Worm (Caenorhabditis elegans) whole organism, late embryonic: Measurements from ENCODE around the gene gnrr-2.

Source experiments
- K02D7.2 ChIP-seq: sonication (generic microtip); optimal IDR thresholded peaks from 2 replicates; lab custom pipeline; 2017; ENCODE audit warnings: mild to moderate bottlenecking, missing genetic modification characterization, missing compliant biosample characterization
- K09A11.1 ChIP-seq: sonication (generic microtip); optimal IDR thresholded peaks from 2 replicates; lab custom pipeline; 2017; ENCODE audit warnings: antibody characterized with exemption, mild to moderate bottlenecking, missing genetic modification characterization, missing compliant biosample characterization; ENCODE audit not compliant: insufficient read depth
- T23F11.4 ChIP-seq: fragments of 200-800 bp; sonication (Bioruptor generic); optimal IDR thresholded peaks from 2 replicates; lab custom pipeline; 2018; ENCODE audit warnings: mild to moderate bottlenecking, missing genetic modification characterization, missing compliant biosample characterization
- Y22D7AL.16 ChIP-seq: sonication (generic microtip); optimal IDR thresholded peaks from 2 replicates; lab custom pipeline; 2016; ENCODE audit warnings: missing genetic modification characterization, missing compliant biosample characterization
- ahr-1 ChIP-seq: sonication (generic microtip); optimal IDR thresholded peaks from 2 replicates; lab custom pipeline; 2016; ENCODE audit warnings: missing genetic modification characterization, missing compliant biosample characterization
- ama-1 ChIP-seq: fragments of 150-350 bp; optimal IDR thresholded peaks from 2 replicates; lab custom pipeline; 2014
- ceh-19 ChIP-seq: fragments of 200-800 bp; sonication (Bioruptor generic); optimal IDR thresholded peaks from 2 replicates; lab custom pipeline; 2018; ENCODE audit warnings: mild to moderate bottlenecking, missing genetic modification characterization, missing compliant biosample characterization
- ceh-2 ChIP-seq: sonication (generic microtip); optimal IDR thresholded peaks from 2 replicates; lab custom pipeline; 2016; ENCODE audit warnings: missing genotype, missing genetic modification characterization, missing compliant biosample characterization
- ceh-22 ChIP-seq: sonication (generic microtip); optimal IDR thresholded peaks from 2 replicates; lab custom pipeline; 2017; ENCODE audit warnings: missing biosample characterization, missing genetic modification characterization
- ceh-24 ChIP-seq: sonication (generic microtip); optimal IDR thresholded peaks from 2 replicates; lab custom pipeline; 2016; ENCODE audit warnings: mild to moderate bottlenecking, missing genetic modification characterization, missing compliant biosample characterization
- ceh-30 ChIP-seq: fragments of 150-350 bp; optimal IDR thresholded peaks from 2 replicates; lab custom pipeline; 2014; ENCODE audit warnings: missing biosample characterization, missing genetic modification characterization
- ceh-31 ChIP-seq: sonication (generic microtip); optimal IDR thresholded peaks from 2 replicates; lab custom pipeline; 2016; ENCODE audit warnings: missing genetic modification characterization, missing compliant biosample characterization
- ceh-45 ChIP-seq: fragments of 200-800 bp; sonication (Bioruptor generic); IDR thresholded peaks from 2 replicates; pipeline ENCODE4 v1.3.6; 2022; ENCODE audit warnings: missing genetic modification reagents, missing genetic modification characterization, missing compliant biosample characterization
- che-1 ChIP-seq: sonication (generic microtip); optimal IDR thresholded peaks from 2 replicates; lab custom pipeline; 2016; ENCODE audit warnings: mild to moderate bottlenecking, missing genetic modification characterization, missing compliant biosample characterization
- dmd-4 ChIP-seq: sonication (generic microtip); optimal IDR thresholded peaks from 2 replicates; lab custom pipeline; 2016; ENCODE audit warnings: borderline replicate concordance, missing genetic modification characterization, missing compliant biosample characterization
- elt-2 ChIP-seq: sonication (generic microtip); optimal IDR thresholded peaks from 2 replicates; lab custom pipeline; 2016; ENCODE audit warnings: missing genetic modification reagents, missing genetic modification characterization, missing compliant biosample characterization
- ets-4 ChIP-seq: sonication (generic microtip); optimal IDR thresholded peaks from 2 replicates; lab custom pipeline; 2016; ENCODE audit warnings: missing genetic modification characterization, missing compliant biosample characterization
- eyg-1 ChIP-seq: sonication (generic microtip); optimal IDR thresholded peaks from 2 replicates; lab custom pipeline; 2016; ENCODE audit warnings: missing genotype, missing genetic modification characterization, missing compliant biosample characterization
- fax-1 ChIP-seq: sonication (generic microtip); optimal IDR thresholded peaks from 2 replicates; lab custom pipeline; 2016; ENCODE audit warnings: missing genotype, missing genetic modification characterization, missing compliant biosample characterization
- fkh-6 ChIP-seq: sonication (generic microtip); optimal IDR thresholded peaks from 2 replicates; lab custom pipeline; 2016; ENCODE audit warnings: missing genetic modification characterization, missing compliant biosample characterization
- gmeb-2 ChIP-seq: sonication (generic microtip); optimal IDR thresholded peaks from 2 replicates; lab custom pipeline; 2016; ENCODE audit warnings: missing genetic modification characterization, inconsistent platforms, missing compliant biosample characterization
- hlh-15 ChIP-seq: sonication (generic microtip); optimal IDR thresholded peaks from 2 replicates; lab custom pipeline; 2016; ENCODE audit warnings: missing genetic modification characterization, missing compliant biosample characterization
- hlh-30 ChIP-seq: sonication (generic microtip); optimal IDR thresholded peaks from 2 replicates; lab custom pipeline; 2017; ENCODE audit warnings: antibody characterized with exemption, missing genetic modification characterization, missing compliant biosample characterization; ENCODE audit not compliant: insufficient read depth
- hlh-8 ChIP-seq: sonication (generic microtip); optimal IDR thresholded peaks from 2 replicates; lab custom pipeline; 2016; ENCODE audit warnings: missing genotype, missing genetic modification characterization, missing compliant biosample characterization
- mec-3 ChIP-seq: sonication (generic microtip); optimal IDR thresholded peaks from 2 replicates; lab custom pipeline; 2016; ENCODE audit warnings: borderline replicate concordance, missing genetic modification characterization, missing compliant biosample characterization
- nfya-1 ChIP-seq: sonication (generic microtip); optimal IDR thresholded peaks from 2 replicates; lab custom pipeline; 2017; ENCODE audit warnings: missing genetic modification characterization, mild to moderate bottlenecking, missing compliant biosample characterization, antibody characterized with exemption, moderate library complexity
- nhr-232 ChIP-seq: sonication (generic microtip); optimal IDR thresholded peaks from 2 replicates; lab custom pipeline; 2016; ENCODE audit warnings: missing genetic modification characterization, missing compliant biosample characterization
- npax-4 ChIP-seq: sonication (generic microtip); optimal IDR thresholded peaks from 2 replicates; lab custom pipeline; 2016; ENCODE audit warnings: missing genetic modification characterization, missing compliant biosample characterization
- odd-2 ChIP-seq: sonication (generic microtip); optimal IDR thresholded peaks from 2 replicates; lab custom pipeline; 2017; ENCODE audit warnings: antibody characterized with exemption, mild to moderate bottlenecking, missing genetic modification characterization, missing compliant biosample characterization
- pat-9 ChIP-seq: fragments of 200-800 bp; sonication (Bioruptor generic); optimal IDR thresholded peaks from 2 replicates; lab custom pipeline; 2018; ENCODE audit warnings: mild to moderate bottlenecking, missing genetic modification characterization, moderate library complexity, missing compliant biosample characterization
- pax-1 ChIP-seq: fragments of 150-350 bp; optimal IDR thresholded peaks from 2 replicates; lab custom pipeline; 2014; ENCODE audit warnings: missing biosample characterization, missing genetic modification characterization
- pha-2 ChIP-seq: sonication (generic microtip); optimal IDR thresholded peaks from 2 replicates; lab custom pipeline; 2017; ENCODE audit warnings: mild to moderate bottlenecking, missing genetic modification characterization, missing compliant biosample characterization
- pros-1 ChIP-seq: fragments of 150-350 bp; optimal IDR thresholded peaks from 2 replicates; lab custom pipeline; 2014; ENCODE audit warnings: missing biosample characterization, missing genetic modification reagents, missing genetic modification characterization
- sox-2 ChIP-seq: fragments of 200-800 bp; sonication (Bioruptor generic); IDR thresholded peaks from 2 replicates; pipeline ENCODE4 v1.3.6; 2022; ENCODE audit warnings: missing genetic modification reagents, missing genetic modification characterization, missing compliant biosample characterization
- sox-4 ChIP-seq: sonication (generic microtip); optimal IDR thresholded peaks from 2 replicates; lab custom pipeline; 2017; ENCODE audit warnings: mild to moderate bottlenecking, missing genetic modification characterization, inconsistent platforms, missing compliant biosample characterization
- tbx-7 ChIP-seq: sonication (generic microtip); optimal IDR thresholded peaks from 2 replicates; lab custom pipeline; 2016; ENCODE audit warnings: missing genotype, missing genetic modification characterization, missing compliant biosample characterization
- ttx-3 ChIP-seq: sonication (generic microtip); optimal IDR thresholded peaks from 2 replicates; lab custom pipeline; 2016; ENCODE audit warnings: missing genetic modification reagents, missing genetic modification characterization, missing compliant biosample characterization
- unc-3 ChIP-seq, 2 experiments: fragments of 200-800 bp in 1 of 2; sonication (Bioruptor generic) in 1 of 2; sonication (generic microtip) in 1 of 2; conservative IDR thresholded peaks in 1 of 2; optimal IDR thresholded peaks in 1 of 2; 2 replicates each; pipeline versions ENCODE4 v1.3.6 to Lab custom; 2016 to 2022; ENCODE audit warnings: missing compliant biosample characterization in 2 of 2, missing genetic modification characterization in 2 of 2, missing genetic modification reagents in 1 of 2
- unc-42 ChIP-seq: sonication (generic microtip); optimal IDR thresholded peaks from 2 replicates; lab custom pipeline; 2016; ENCODE audit warnings: missing genotype, missing genetic modification characterization, missing compliant biosample characterization
- unc-55 ChIP-seq: sonication (generic microtip); optimal IDR thresholded peaks from 2 replicates; lab custom pipeline; 2017; ENCODE audit warnings: missing biosample characterization, missing genetic modification reagents, missing genetic modification characterization
- ztf-16 ChIP-seq: sonication (generic microtip); optimal IDR thresholded peaks from 2 replicates; lab custom pipeline; 2017; ENCODE audit warnings: missing genetic modification characterization, missing compliant biosample characterization

Gene gnrr-2

DNA sequence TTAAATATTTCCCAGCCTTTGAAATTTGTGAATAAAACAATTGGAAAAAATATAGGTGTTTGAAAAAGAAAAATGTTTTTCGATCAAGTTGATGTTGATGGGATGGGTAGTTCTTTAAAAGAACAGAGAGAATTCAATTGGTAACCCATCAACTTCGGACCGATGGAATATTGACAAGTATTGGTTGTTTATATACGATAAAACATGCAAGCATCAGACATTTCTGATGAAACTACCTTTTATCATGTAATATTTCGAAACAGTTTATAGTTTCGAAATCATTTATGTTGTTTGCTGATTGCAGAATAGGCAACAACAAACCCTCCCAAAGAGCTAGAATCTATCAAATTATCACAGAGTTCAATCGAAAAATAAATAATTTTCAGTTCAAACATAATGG is 1.0 kb downstream of the gnrr-2 start:
- TF ChIP-seq npax-4 (tag; lab: Kevin White, UChicago) (no peak), nfya-1 (tag; lab: Kevin White, UChicago) (no peak), pha-2 (no peak), elt-2 (tag; lab: Kevin White, UChicago) (no peak), K09A11.1 (tag; lab: Kevin White, UChicago) (no peak), ceh-45 (no peak), ceh-19 (no peak)

DNA sequence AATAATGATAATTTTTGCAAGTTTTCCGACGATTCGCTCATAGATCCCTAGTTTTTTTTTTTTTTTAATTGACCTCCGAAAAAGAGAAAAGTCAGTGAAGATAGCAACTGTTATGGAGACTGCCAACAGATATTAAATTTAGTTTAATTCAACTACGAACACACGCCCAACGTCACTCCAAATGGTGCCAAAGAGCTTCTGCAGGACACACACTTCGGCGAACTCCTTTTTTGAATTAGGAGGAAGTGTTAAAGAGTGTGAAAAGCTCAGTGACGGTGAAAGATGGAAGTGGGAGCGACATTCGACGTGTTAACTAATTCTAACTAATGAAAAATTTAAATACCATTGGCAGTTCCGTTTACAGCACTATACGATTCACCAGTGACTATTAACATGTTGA is 3.1 kb downstream of the gnrr-2 start:
- no peak for TF ChIP-seq ceh-31
- TF ChIP-seq ceh-45, result no peak
- TF ChIP-seq sox-2 (GFP tag; lab: Robert Waterston, UW), result no peak
- TF ChIP-seq pros-1 (tag; lab: Kevin White, UChicago), result no peak
- no peak for TF ChIP-seq ahr-1 (tag; lab: Kevin White, UChicago)
- no peak for TF ChIP-seq ceh-24 (tag; lab: Kevin White, UChicago)
- no peak for TF ChIP-seq T23F11.4 (GFP tag; lab: Kevin White, UChicago)
- no peak for TF ChIP-seq elt-2 (tag; lab: Kevin White, UChicago)
- no peak for TF ChIP-seq Y22D7AL.16 (tag; lab: Kevin White, UChicago)
- TF ChIP-seq ztf-16 (tag; lab: Kevin White, UChicago), result no peak
- no peak for TF ChIP-seq K09A11.1 (tag; lab: Kevin White, UChicago)
- TF ChIP-seq sox-4 (tag; lab: Kevin White, UChicago), result no peak
- TF ChIP-seq tbx-7 (tag; lab: Kevin White, UChicago), result no peak
- no peak for TF ChIP-seq pax-1 (tag; lab: Kevin White, UChicago)
- TF ChIP-seq ceh-2, result no peak
- TF ChIP-seq eyg-1 (tag; lab: Kevin White, UChicago), result no peak
- no peak for TF ChIP-seq hlh-30 (tag; lab: Kevin White, UChicago)
- no peak for TF ChIP-seq npax-4 (tag; lab: Kevin White, UChicago)

DNA sequence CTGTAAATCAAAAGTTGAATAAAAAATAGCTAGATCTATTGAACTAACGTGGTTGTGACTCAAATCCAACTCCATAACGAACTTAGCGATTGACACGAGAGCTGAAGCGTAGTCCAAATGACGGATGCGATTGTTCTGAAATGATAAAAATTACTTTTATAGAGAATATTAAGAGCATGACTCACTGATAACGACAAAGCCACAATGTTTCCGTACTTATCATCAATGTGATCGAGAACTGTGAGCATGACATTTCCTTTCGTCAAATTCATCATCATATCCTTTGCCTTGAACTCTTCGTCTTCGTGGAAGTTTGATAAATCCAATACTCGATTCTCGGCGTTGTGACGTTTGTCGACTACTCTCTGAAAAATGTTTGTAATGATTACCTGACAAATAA is 5.2 kb downstream of the gnrr-2 start:
- TF ChIP-seq dmd-4, result no peak
- TF ChIP-seq hlh-8, result no peak
- TF ChIP-seq fkh-6 (tag; lab: Kevin White, UChicago), result no peak
- no peak for TF ChIP-seq nhr-232 (tag; lab: Kevin White, UChicago)
- no peak for TF ChIP-seq mec-3 (tag; lab: Kevin White, UChicago)
- TF ChIP-seq ttx-3 (tag; lab: Kevin White, UChicago), result no peak
- no peak for TF ChIP-seq unc-55
- no peak for TF ChIP-seq elt-2 (tag; lab: Kevin White, UChicago)
- no peak for TF ChIP-seq pat-9 (tag; lab: Kevin White, UChicago)
- no peak for TF ChIP-seq ceh-19
- no peak for TF ChIP-seq odd-2

DNA sequence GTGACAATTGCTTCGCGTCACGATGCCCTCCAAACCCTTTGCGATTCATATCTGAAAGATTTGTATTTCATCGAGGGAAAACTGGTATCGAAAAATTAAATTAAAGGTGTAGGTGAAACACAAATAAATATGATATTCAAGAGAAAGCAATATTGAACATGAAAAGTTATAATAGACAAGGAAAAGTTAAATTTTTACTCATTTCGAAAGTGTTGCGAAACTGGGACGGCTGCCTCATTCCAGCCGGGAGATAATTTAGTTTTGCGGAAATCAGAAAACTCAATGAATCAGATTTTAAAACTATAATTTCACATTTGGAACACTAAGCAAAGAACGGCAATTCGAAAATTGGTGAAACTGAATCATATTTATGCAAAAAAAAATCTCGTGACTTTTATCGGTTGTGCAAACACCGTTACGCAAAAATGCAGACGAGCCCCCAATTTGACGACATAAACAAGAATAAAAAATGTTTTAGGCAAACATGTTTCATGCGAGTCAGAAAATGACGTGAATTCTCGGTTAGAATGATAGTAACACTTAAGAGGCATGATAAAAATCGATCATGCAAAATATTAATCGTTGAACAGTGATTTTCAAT is 6.2 kb downstream of the gnrr-2 start, which contains the start of the genes nxf-1 and C15H11.11:
nxf-1 (minus strand) TSS at position 51 of the 601 bp plus-strand sequence.
C15H11.11 (plus strand) TSS at position 536 of the 601 bp plus-strand sequence.
- TF ChIP-seq pros-1 (tag; lab: Kevin White, UChicago), result no peak
- TF ChIP-seq ceh-30 (tag; lab: Kevin White, UChicago), result peak; percentile 4
- peak; percentile 97 for TF ChIP-seq hlh-30 (tag; lab: Kevin White, UChicago)
- TF ChIP-seq ahr-1 (tag; lab: Kevin White, UChicago), result no peak
- peak; percentile 17 for TF ChIP-seq unc-42
- no peak for TF ChIP-seq fax-1 (tag; lab: Kevin White, UChicago)
- peak; percentile 6 for TF ChIP-seq ceh-31
- TF ChIP-seq nfya-1 (tag; lab: Kevin White, UChicago), result peak; percentile 2

DNA sequence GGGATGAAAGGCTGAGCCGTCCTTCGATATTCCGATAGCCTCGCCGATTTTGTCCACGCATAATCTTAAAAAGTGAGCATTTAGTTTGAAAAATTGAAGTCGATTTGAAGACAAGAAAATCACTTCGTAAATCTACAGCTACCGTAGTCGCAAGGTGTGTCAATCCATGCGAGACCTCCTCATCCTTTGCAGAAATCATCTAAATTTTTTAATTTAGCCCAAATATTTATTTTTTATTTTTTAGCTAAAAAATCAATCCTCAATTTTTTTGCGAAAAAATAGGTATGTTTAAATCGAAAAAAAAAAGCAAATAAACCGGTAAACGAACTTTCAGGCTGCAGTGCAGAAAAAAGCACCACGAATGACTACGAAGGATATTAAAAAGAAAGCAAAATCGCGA is 8.9 kb downstream of the gnrr-2 start, which contains the start of the genes nxf-2 and set-31:
nxf-2 (minus strand) TSS at position 101 of the 400 bp plus-strand sequence.
set-31 (plus strand) TSS at position 169 of the 400 bp plus-strand sequence.
- no peak for TF ChIP-seq hlh-15 (tag; lab: Kevin White, UChicago)
- no peak for TF ChIP-seq hlh-30 (tag; lab: Kevin White, UChicago)
- TF ChIP-seq pha-2, result no peak
- no peak for TF ChIP-seq ttx-3 (tag; lab: Kevin White, UChicago)
- no peak for TF ChIP-seq che-1
- no peak for TF ChIP-seq K02D7.2 (tag; lab: Kevin White, UChicago)
- no peak for TF ChIP-seq eyg-1 (tag; lab: Kevin White, UChicago)
- TF ChIP-seq ama-1 (lab: Kevin White, UChicago), result no peak
- TF ChIP-seq ets-4 (tag; lab: Kevin White, UChicago), result no peak
- no peak for TF ChIP-seq ceh-30 (tag; lab: Kevin White, UChicago)
- TF ChIP-seq gmeb-2 (tag; lab: Kevin White, UChicago), result no peak
- TF ChIP-seq ceh-22, result no peak
- no peak for TF ChIP-seq pat-9 (tag; lab: Kevin White, UChicago)
- no peak for TF ChIP-seq unc-3 (GFP tag; conservative IDR thresholded peaks at IDR 0.05; lab: Robert Waterston, UW)
- TF ChIP-seq unc-3 (tag; optimal IDR thresholded peaks at IDR 0.05; lab: Kevin White, UChicago), result no peak
- TF ChIP-seq, all 69 proteins: peak for 0
